Worm (Caenorhabditis elegans) whole organism, mixed stage, embryonic: ENCODE data around the gene btb-17.
A peak's percentile ranks its signal among the peaks of the same experiment; 100 is the strongest.

Source experiments
- M03D4.4 ChIP-seq: sonication (generic microtip); optimal IDR thresholded peaks from 2 replicates; lab custom pipeline; 2017; ENCODE audit warnings: mild to moderate bottlenecking, missing genetic modification characterization, missing compliant biosample characterization
- bed-3 ChIP-seq: fragments of 200-800 bp; sonication (Bioruptor generic); optimal IDR thresholded peaks from 3 replicates; lab custom pipeline; 2018; ENCODE audit warnings: mild to moderate bottlenecking, missing genetic modification characterization, moderate library complexity, missing compliant biosample characterization
- blmp-1 ChIP-seq: fragments of 150-350 bp; optimal IDR thresholded peaks from 2 replicates; lab custom pipeline; 2014; ENCODE audit warnings: missing biosample characterization, missing genetic modification characterization
- ceh-43 ChIP-seq: fragments of 200-800 bp; sonication (Bioruptor generic); optimal IDR thresholded peaks from 2 replicates; lab custom pipeline; 2018; ENCODE audit warnings: mild to moderate bottlenecking, missing genetic modification characterization, moderate library complexity, missing compliant biosample characterization
- ceh-83 ChIP-seq: fragments of 200-800 bp; sonication (Bioruptor generic); optimal IDR thresholded peaks from 2 replicates; lab custom pipeline; 2018; ENCODE audit warnings: mild to moderate bottlenecking, missing genetic modification characterization, missing compliant biosample characterization
- ces-1 ChIP-seq: fragments of 150-350 bp; optimal IDR thresholded peaks from 2 replicates; lab custom pipeline; 2014; ENCODE audit warnings: missing biosample characterization, missing genetic modification reagents, missing genetic modification characterization
- cnd-1 ChIP-seq: fragments of 200-800 bp; sonication (Bioruptor generic); optimal IDR thresholded peaks from 2 replicates; lab custom pipeline; 2018; ENCODE audit warnings: mild to moderate bottlenecking, missing genetic modification characterization, missing compliant biosample characterization
- drap-1 ChIP-seq: fragments of 200-800 bp; sonication (Bioruptor generic); optimal IDR thresholded peaks from 3 replicates; lab custom pipeline; 2018; ENCODE audit warnings: mild to moderate bottlenecking, missing genetic modification characterization, missing compliant biosample characterization
- elt-1 ChIP-seq: sonication (generic microtip); optimal IDR thresholded peaks from 2 replicates; lab custom pipeline; 2017; ENCODE audit warnings: missing genetic modification characterization, mild to moderate bottlenecking, missing compliant biosample characterization, antibody characterized with exemption, moderate library complexity, borderline replicate concordance; ENCODE audit not compliant: insufficient read depth
- elt-3 ChIP-seq: fragments of 150-350 bp; optimal IDR thresholded peaks from 2 replicates; lab custom pipeline; 2014; ENCODE audit warnings: missing biosample characterization, missing genetic modification characterization
- ham-2 ChIP-seq: fragments of 200-800 bp; sonication (Bioruptor generic); optimal IDR thresholded peaks from 2 replicates; lab custom pipeline; 2018; ENCODE audit warnings: mild to moderate bottlenecking, missing genetic modification characterization, missing compliant biosample characterization
- hlh-1 ChIP-seq: fragments of 150-350 bp; optimal IDR thresholded peaks from 2 replicates; lab custom pipeline; 2014; ENCODE audit warnings: missing biosample characterization, missing genetic modification reagents, missing genetic modification characterization
- lin-13 ChIP-seq: fragments of 150-350 bp; optimal IDR thresholded peaks from 2 replicates; lab custom pipeline; 2014; ENCODE audit warnings: missing biosample characterization, missing genetic modification characterization
- lin-32 ChIP-seq: fragments of 200-800 bp; sonication (Bioruptor generic); optimal IDR thresholded peaks from 2 replicates; lab custom pipeline; 2018; ENCODE audit warnings: mild to moderate bottlenecking, missing genetic modification characterization, missing compliant biosample characterization
- lsy-2 ChIP-seq: fragments of 150-350 bp; optimal IDR thresholded peaks from 2 replicates; lab custom pipeline; 2014; ENCODE audit warnings: missing biosample characterization, missing genetic modification characterization
- mab-5 ChIP-seq: fragments of 150-350 bp; optimal IDR thresholded peaks from 2 replicates; lab custom pipeline; 2014; ENCODE audit warnings: missing biosample characterization, missing genetic modification characterization
- mep-1 ChIP-seq: fragments of 150-350 bp; optimal IDR thresholded peaks from 2 replicates; lab custom pipeline; 2017; ENCODE audit warnings: missing biosample characterization, missing genetic modification reagents, missing genetic modification characterization, inconsistent platforms
- mls-2 ChIP-seq: sonication (generic microtip); optimal IDR thresholded peaks from 2 replicates; lab custom pipeline; 2016; ENCODE audit warnings: mild to moderate bottlenecking, missing genetic modification characterization, moderate library complexity, missing compliant biosample characterization
- nhr-12 ChIP-seq: fragments of 150-350 bp; optimal IDR thresholded peaks from 2 replicates; lab custom pipeline; 2014; ENCODE audit warnings: missing biosample characterization, missing genetic modification characterization
- nhr-2 ChIP-seq: fragments of 150-350 bp; optimal IDR thresholded peaks from 2 replicates; lab custom pipeline; 2014; ENCODE audit warnings: missing biosample characterization, missing genetic modification characterization
- nhr-237 ChIP-seq: fragments of 150-350 bp; optimal IDR thresholded peaks from 2 replicates; lab custom pipeline; 2014; ENCODE audit warnings: missing biosample characterization, missing genetic modification characterization
- nhr-76 ChIP-seq: sonication (generic microtip); optimal IDR thresholded peaks from 2 replicates; lab custom pipeline; 2017; ENCODE audit warnings: missing biosample characterization, missing genetic modification characterization
- pha-4 ChIP-seq: fragments of 150-350 bp; optimal IDR thresholded peaks from 2 replicates; lab custom pipeline; 2018; ENCODE audit warnings: missing biosample characterization, missing genetic modification reagents, missing genetic modification characterization
- sem-2 ChIP-seq: fragments of 200-800 bp; sonication (Bioruptor generic); optimal IDR thresholded peaks from 2 replicates; lab custom pipeline; 2018; ENCODE audit warnings: mild to moderate bottlenecking, missing genetic modification characterization, missing compliant biosample characterization
- snpc-4 ChIP-seq: fragments of 150-350 bp; optimal IDR thresholded peaks from 2 replicates; lab custom pipeline; 2014; ENCODE audit warnings: missing biosample characterization, missing genetic modification characterization
- sptf-1 ChIP-seq: sonication (generic microtip); optimal IDR thresholded peaks from 2 replicates; lab custom pipeline; 2017; ENCODE audit warnings: mild to moderate bottlenecking, missing genetic modification characterization, moderate library complexity, missing compliant biosample characterization
- tbx-8 ChIP-seq: fragments of 200-800 bp; sonication (Bioruptor generic); optimal IDR thresholded peaks from 2 replicates; lab custom pipeline; 2018; ENCODE audit warnings: mild to moderate bottlenecking, missing genetic modification characterization, moderate library complexity, missing compliant biosample characterization
- unc-120 ChIP-seq: sonication (generic microtip); optimal IDR thresholded peaks from 2 replicates; lab custom pipeline; 2017; ENCODE audit warnings: missing genetic modification characterization, missing compliant biosample characterization; ENCODE audit not compliant: poor library complexity, severe bottlenecking
- unc-39 ChIP-seq: fragments of 150-350 bp; optimal IDR thresholded peaks from 2 replicates; lab custom pipeline; 2014; ENCODE audit warnings: missing biosample characterization, missing genetic modification characterization
- unc-62 ChIP-seq: fragments of 150-350 bp; optimal IDR thresholded peaks from 2 replicates; lab custom pipeline; 2014; ENCODE audit warnings: missing biosample characterization, missing genetic modification reagents, missing genetic modification characterization
- zip-8 ChIP-seq: fragments of 150-350 bp; optimal IDR thresholded peaks from 2 replicates; lab custom pipeline; 2014; ENCODE audit warnings: missing biosample characterization, missing genetic modification characterization
- ztf-11 ChIP-seq: fragments of 150-350 bp; optimal IDR thresholded peaks from 2 replicates; lab custom pipeline; 2014; ENCODE audit warnings: missing biosample characterization, missing genetic modification characterization

Gene btb-17

ce11 chrII:3267815-3268214 lies 27.4 kb upstream of the btb-17 start:
- TF ChIP-seq tbx-8 (GFP tag; lab: Kevin White, UChicago) (no peak), sem-2 (no peak), cnd-1 (tag; lab: Kevin White, UChicago) (peak; percentile 30), unc-62 (GFP tag; lab: Kevin White, UChicago) (no peak), M03D4.4 (tag; lab: Kevin White, UChicago) (no peak), ceh-83 (peak; percentile 53), elt-3 (tag; lab: Kevin White, UChicago) (no peak), mls-2 (tag; lab: Kevin White, UChicago) (no peak), drap-1 (GFP tag; lab: Kevin White, UChicago) (peak; percentile 26)
- TF ChIP-seq, all 35 proteins: peak for 3

ce11 chrII:3270598-3270997 lies 24.6 kb upstream of the btb-17 start:
- TF ChIP-seq cnd-1 (tag; lab: Kevin White, UChicago) (no peak), hlh-1 (tag; lab: Kevin White, UChicago) (no peak), unc-62 (GFP tag; lab: Kevin White, UChicago) (no peak), sptf-1 (tag; lab: Kevin White, UChicago) (no peak), mab-5 (tag; lab: Kevin White, UChicago) (no peak), tbx-8 (GFP tag; lab: Kevin White, UChicago) (no peak), ham-2 (GFP tag; lab: Kevin White, UChicago) (no peak)

ce11 chrII:3274923-3275322 lies 20.3 kb upstream of the btb-17 start, which contains the start of gene F02E11.3:
TSS of gene F02E11.3 (minus strand) at chrII:3275023.
- TF ChIP-seq elt-1 (tag; lab: Kevin White, UChicago): no peak
- no peak for TF ChIP-seq hlh-1 (tag; lab: Kevin White, UChicago)
- no peak for TF ChIP-seq nhr-237 (tag; lab: Kevin White, UChicago)
- no peak for TF ChIP-seq lin-13 (tag; lab: Kevin White, UChicago)
- no peak for TF ChIP-seq snpc-4 (tag; lab: Kevin White, UChicago)
- TF ChIP-seq lsy-2 (tag; lab: Kevin White, UChicago): no peak
- no peak for TF ChIP-seq ztf-11 (tag; lab: Kevin White, UChicago)
- no peak for TF ChIP-seq mep-1
- no peak for TF ChIP-seq sptf-1 (tag; lab: Kevin White, UChicago)
- TF ChIP-seq unc-120 (tag; lab: Kevin White, UChicago): no peak
- TF ChIP-seq ces-1: no peak
- TF ChIP-seq M03D4.4 (tag; lab: Kevin White, UChicago): no peak
- no peak for TF ChIP-seq blmp-1
- TF ChIP-seq nhr-76 (tag; lab: Kevin White, UChicago): no peak

ce11 chrII:3277686-3278085 lies 17.5 kb upstream of the btb-17 start, which contains the start of gene F02E11.4:
TSS of gene F02E11.4 (minus strand) at chrII:3277786.
- TF ChIP-seq lin-32 (GFP tag; lab: Kevin White, UChicago) (no peak), bed-3 (GFP tag; lab: Kevin White, UChicago) (no peak), sem-2 (no peak), nhr-2 (tag; lab: Kevin White, UChicago) (no peak), drap-1 (GFP tag; lab: Kevin White, UChicago) (no peak), blmp-1 (no peak), ham-2 (GFP tag; lab: Kevin White, UChicago) (no peak), ces-1 (no peak), nhr-12 (no peak), mep-1 (no peak), pha-4 (tag; lab: Kevin White, UChicago) (no peak)

ce11 chrII:3278634-3279033 lies 16.6 kb upstream of the btb-17 start, which contains the start of gene wht-4:
TSS of gene wht-4 (plus strand) at chrII:3278934.
- TF ChIP-seq mep-1 (no peak), zip-8 (tag; lab: Kevin White, UChicago) (no peak), tbx-8 (GFP tag; lab: Kevin White, UChicago) (no peak), mab-5 (tag; lab: Kevin White, UChicago) (no peak), pha-4 (tag; lab: Kevin White, UChicago) (no peak), drap-1 (GFP tag; lab: Kevin White, UChicago) (no peak), hlh-1 (tag; lab: Kevin White, UChicago) (no peak), unc-39 (tag; lab: Kevin White, UChicago) (no peak), sem-2 (no peak), ham-2 (GFP tag; lab: Kevin White, UChicago) (no peak), lin-13 (tag; lab: Kevin White, UChicago) (no peak), ceh-43 (GFP tag; lab: Kevin White, UChicago) (no peak), lsy-2 (tag; lab: Kevin White, UChicago) (no peak), elt-3 (tag; lab: Kevin White, UChicago) (no peak), nhr-76 (tag; lab: Kevin White, UChicago) (no peak), ceh-83 (no peak), sptf-1 (tag; lab: Kevin White, UChicago) (no peak), M03D4.4 (tag; lab: Kevin White, UChicago) (no peak), ztf-11 (tag; lab: Kevin White, UChicago) (no peak)
